Worm (Caenorhabditis elegans): ENCODE results near the gene pfkb-1.2.

pfkb-1.2 gene

ce11 chrIV:5939122-5939521 lies 2.6 kb upstream of the pfkb-1.2 start, which contains the start of gene mcu-1:
TSS of gene mcu-1 (minus strand) at chrIV:5939230.
- TF ChIP-seq sox-2 (GFP tag; IDR thresholded peaks at IDR 0.05) (no peak), elt-4 (tag; optimal IDR thresholded peaks at IDR 0.05) (no peak), pag-3 (tag; optimal IDR thresholded peaks at IDR 0.05; ENCODE audit: borderline replicate concordance) (no peak), hlh-15 (tag; optimal IDR thresholded peaks at IDR 0.05) (no peak), unc-42 (tag; optimal IDR thresholded peaks at IDR 0.05) (no peak), tbx-7 (tag; optimal IDR thresholded peaks at IDR 0.05) (no peak), ceh-48 (tag; optimal IDR thresholded peaks at IDR 0.05) (no peak), gmeb-2 (tag; optimal IDR thresholded peaks at IDR 0.05) (no peak), nhr-232 (tag; optimal IDR thresholded peaks at IDR 0.05) (no peak)

DNA sequence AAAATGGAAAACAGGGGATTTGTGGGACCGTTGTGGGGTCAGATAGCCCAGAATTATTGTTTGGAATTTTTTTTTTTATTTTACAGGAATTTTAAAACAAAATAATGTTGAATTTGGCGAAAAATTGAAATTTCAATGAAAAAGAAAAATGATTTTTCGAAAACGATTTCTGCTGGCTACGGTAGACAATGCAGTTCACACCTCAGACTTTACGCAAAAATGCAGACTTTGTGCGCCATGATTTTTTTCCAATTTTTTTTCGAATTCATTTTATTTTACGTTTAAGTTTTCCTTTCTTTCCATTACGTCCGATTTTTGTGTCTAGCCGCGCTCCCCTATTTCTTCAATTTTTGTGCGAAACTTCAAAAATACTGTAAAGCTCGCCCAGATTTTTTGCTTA lies 1.8 kb upstream of the pfkb-1.2 start:
- TF ChIP-seq nhr-232 (tag; optimal IDR thresholded peaks at IDR 0.05) (no peak), dve-1 (tag; optimal IDR thresholded peaks at IDR 0.05) (no peak), sox-4 (tag; optimal IDR thresholded peaks at IDR 0.05) (no peak), pha-4 (tag; optimal IDR thresholded peaks at IDR 0.05) (no peak), lin-11 (tag; optimal IDR thresholded peaks at IDR 0.05) (no peak), mec-3 (tag; optimal IDR thresholded peaks at IDR 0.05; ENCODE audit: borderline replicate concordance) (no peak), ceh-30 (tag; optimal IDR thresholded peaks at IDR 0.05) (no peak), tbx-7 (tag; optimal IDR thresholded peaks at IDR 0.05) (no peak), K09A11.1 (tag; optimal IDR thresholded peaks at IDR 0.05; ENCODE audit: insufficient read depth) (no peak)

DNA sequence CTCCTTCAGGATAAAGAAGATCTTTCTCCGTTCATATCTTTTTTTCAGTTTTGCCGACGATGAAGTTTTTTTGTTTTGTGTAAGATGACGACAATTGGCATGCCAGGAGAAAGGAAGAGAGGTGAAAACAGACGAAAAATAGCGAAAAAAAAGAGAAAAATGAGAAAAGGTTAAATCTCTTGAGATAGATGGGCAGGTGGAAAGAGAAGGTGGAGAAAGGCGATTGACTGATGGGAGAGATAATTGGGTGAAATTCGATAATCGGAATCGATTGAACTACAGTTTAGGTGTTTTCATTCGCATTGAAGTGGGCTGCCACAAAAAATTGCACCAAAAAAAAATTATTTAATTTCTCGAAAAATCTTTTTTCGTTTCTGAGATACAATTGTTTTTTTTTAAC lies 1.1 kb upstream of the pfkb-1.2 start:
- TF ChIP-seq ttx-3 (tag; optimal IDR thresholded peaks at IDR 0.05) (no peak), ceh-9 (tag; optimal IDR thresholded peaks at IDR 0.05) (no peak), pha-2 (tag; optimal IDR thresholded peaks at IDR 0.05) (no peak), F13H6.1 (tag; optimal IDR thresholded peaks at IDR 0.05) (no peak), K09A11.1 (tag; optimal IDR thresholded peaks at IDR 0.05; ENCODE audit: insufficient read depth) (no peak), hlh-6 (tag; optimal IDR thresholded peaks at IDR 0.05) (no peak), elt-4 (tag; optimal IDR thresholded peaks at IDR 0.05) (no peak), ztf-16 (tag; optimal IDR thresholded peaks at IDR 0.05) (no peak), unc-42 (tag; optimal IDR thresholded peaks at IDR 0.05) (no peak), ref-2 (tag; optimal IDR thresholded peaks at IDR 0.05) (no peak), ceh-30 (tag; optimal IDR thresholded peaks at IDR 0.05) (no peak)

DNA sequence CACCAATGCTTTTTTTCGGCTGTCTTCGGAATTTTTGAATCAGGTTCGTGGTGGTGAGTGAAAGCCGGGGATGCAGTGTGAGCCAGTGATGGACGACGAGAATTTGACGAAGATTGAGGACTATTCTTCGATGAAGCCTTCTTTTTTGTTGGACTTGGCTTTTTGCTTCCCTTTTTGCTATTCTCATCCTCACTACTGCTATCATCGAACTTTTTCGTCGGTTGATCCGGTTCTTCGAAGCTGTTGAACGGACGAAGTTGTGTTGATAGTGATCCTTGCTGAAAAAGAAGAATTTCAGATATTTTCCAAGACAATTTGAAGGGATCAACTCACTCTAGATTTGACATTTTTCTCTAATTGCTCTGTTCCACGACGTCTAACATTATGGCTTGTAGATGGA lies 2.4 kb downstream of the pfkb-1.2 start:
- TF ChIP-seq pha-4 (tag; optimal IDR thresholded peaks at IDR 0.05) (no peak), ceh-2 (tag; optimal IDR thresholded peaks at IDR 0.05) (no peak), ceh-19 (GFP tag; optimal IDR thresholded peaks at IDR 0.05) (no peak), eyg-1 (tag; optimal IDR thresholded peaks at IDR 0.05) (no peak), unc-3 (GFP tag; conservative IDR thresholded peaks at IDR 0.05) (no peak), unc-3 (tag; optimal IDR thresholded peaks at IDR 0.05) (no peak), fkh-6 (tag; optimal IDR thresholded peaks at IDR 0.05) (no peak), ahr-1 (tag; optimal IDR thresholded peaks at IDR 0.05) (no peak), K02D7.2 (tag; optimal IDR thresholded peaks at IDR 0.05) (no peak), nhr-232 (tag; optimal IDR thresholded peaks at IDR 0.05) (no peak), hlh-15 (tag; optimal IDR thresholded peaks at IDR 0.05) (no peak), nhr-11 (tag; optimal IDR thresholded peaks at IDR 0.05) (no peak), fax-1 (tag; optimal IDR thresholded peaks at IDR 0.05) (no peak), pha-2 (tag; optimal IDR thresholded peaks at IDR 0.05) (no peak), tbx-7 (tag; optimal IDR thresholded peaks at IDR 0.05) (no peak), ceh-24 (tag; optimal IDR thresholded peaks at IDR 0.05) (no peak), syd-9 (tag; optimal IDR thresholded peaks at IDR 0.05) (no peak), lim-6 (tag; optimal IDR thresholded peaks at IDR 0.05) (no peak), hlh-30 (tag; optimal IDR thresholded peaks at IDR 0.05; ENCODE audit: insufficient read depth) (no peak), ceh-22 (tag; optimal IDR thresholded peaks at IDR 0.05) (no peak), pag-3 (tag; optimal IDR thresholded peaks at IDR 0.05; ENCODE audit: borderline replicate concordance) (no peak)
